Fruit fly (Drosophila melanogaster): ENCODE data around the gene CG14618.

DNA sequence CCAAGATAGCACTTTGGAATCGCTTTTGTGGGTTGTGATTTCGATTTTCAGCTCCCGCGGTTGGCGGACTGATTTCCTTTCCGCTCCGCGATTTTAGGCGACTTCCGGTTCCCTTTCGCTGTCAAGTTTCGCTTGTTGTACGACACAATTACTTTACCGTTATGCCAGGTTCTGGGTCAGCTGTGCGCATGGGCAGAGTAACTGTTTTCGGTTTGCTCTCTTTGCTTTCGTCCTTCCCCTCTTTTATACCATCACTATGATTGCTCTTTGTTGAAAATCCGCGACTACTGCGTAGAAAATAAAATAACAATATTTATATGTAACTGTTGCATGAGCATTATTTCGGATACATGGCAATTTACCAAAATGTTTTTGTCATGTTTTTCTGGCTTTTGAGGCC lies 7.1 kb downstream of the CG14618 start:
- TF ChIP-seq dac (GFP tag; optimal IDR thresholded peaks at IDR 0.05) = no peak
- TF ChIP-seq CG15336 (GFP tag; IDR thresholded peaks at IDR 0.05) = no peak
- no peak for TF ChIP-seq Hr39 (GFP tag; optimal IDR thresholded peaks at IDR 0.05)
- TF ChIP-seq dsx (GFP tag; optimal IDR thresholded peaks at IDR 0.05; ENCODE audit: poor library complexity, severe bottlenecking) = no peak
- no peak for TF ChIP-seq CG4318 (GFP tag; optimal IDR thresholded peaks at IDR 0.05)

Data from whole organism, prepupa.